Fruit fly (Drosophila melanogaster) whole organism, embryonic: ENCODE results near the gene CG44006.

Experiments used
- Abd-B ChIP-seq: fragments of 200-800 bp; sonication (Bioruptor generic); optimal IDR thresholded peaks from 2 replicates; lab custom pipeline; 2018; ENCODE audit warnings: missing biosample characterization, mild to moderate bottlenecking, missing genetic modification characterization, moderate library complexity
- Antp ChIP-seq: fragments of 200-800 bp; sonication (Bioruptor generic); optimal IDR thresholded peaks from 3 replicates; lab custom pipeline; 2016; ENCODE audit warnings: missing biosample characterization, missing genetic modification characterization
- Atf-2 ChIP-seq: fragments of 200-800 bp; sonication (Bioruptor generic); optimal IDR thresholded peaks from 2 replicates; lab custom pipeline; 2016; ENCODE audit warnings: missing biosample characterization, missing genetic modification characterization
- Atf6 ChIP-seq: fragments of 200-800 bp; sonication (Bioruptor generic); IDR thresholded peaks from 2 replicates; pipeline ENCODE4 v1.3.6; 2022; ENCODE audit warnings: missing biosample characterization, missing genetic modification characterization
- CG13894 ChIP-seq: fragments of 200-800 bp; sonication (Bioruptor generic); optimal IDR thresholded peaks from 3 replicates; lab custom pipeline; 2018; ENCODE audit warnings: missing biosample characterization, mild to moderate bottlenecking, missing genetic modification characterization, moderate library complexity
- CG14014 ChIP-seq: fragments of 200-800 bp; sonication (Bioruptor generic); IDR thresholded peaks from 2 replicates; pipeline ENCODE4 v1.3.6; 2022; ENCODE audit warnings: missing biosample characterization, missing genetic modification characterization
- CG14710 ChIP-seq: fragments of 200-800 bp; sonication (Bioruptor generic); optimal IDR thresholded peaks from 3 replicates; lab custom pipeline; 2019; ENCODE audit warnings: missing biosample characterization, mild to moderate bottlenecking, missing genetic modification characterization, moderate library complexity
- CG17186 ChIP-seq: fragments of 200-800 bp; sonication (Bioruptor generic); optimal IDR thresholded peaks from 3 replicates; lab custom pipeline; 2017; ENCODE audit warnings: missing biosample characterization, missing genetic modification reagents, missing genetic modification characterization
- CG17359 ChIP-seq: fragments of 200-800 bp; sonication (Bioruptor generic); optimal IDR thresholded peaks from 3 replicates; lab custom pipeline; 2018; ENCODE audit warnings: missing biosample characterization, mild to moderate bottlenecking, missing genetic modification characterization, moderate library complexity
- CG17912 ChIP-seq: fragments of 200-800 bp; sonication (Bioruptor generic); optimal IDR thresholded peaks from 2 replicates; lab custom pipeline; 2018; ENCODE audit warnings: missing biosample characterization, mild to moderate bottlenecking, missing genetic modification characterization
- CG1832 ChIP-seq: fragments of 200-800 bp; sonication (Bioruptor generic); optimal IDR thresholded peaks from 2 replicates; lab custom pipeline; 2017; ENCODE audit warnings: missing biosample characterization, mild to moderate bottlenecking, missing genetic modification characterization, inconsistent platforms
- CG18619 ChIP-seq: fragments of 200-800 bp; sonication (Bioruptor generic); optimal IDR thresholded peaks from 3 replicates; lab custom pipeline; 2017; ENCODE audit warnings: missing biosample characterization, mild to moderate bottlenecking, missing genetic modification characterization
- CG2875 ChIP-seq: fragments of 200-800 bp; sonication (Bioruptor generic); optimal IDR thresholded peaks from 2 replicates; lab custom pipeline; 2017; ENCODE audit warnings: missing biosample characterization, mild to moderate bottlenecking, missing genetic modification characterization, missing genetic modification reagents
- CG32772 ChIP-seq: fragments of 200-800 bp; sonication (Bioruptor generic); IDR thresholded peaks from 2 replicates; pipeline ENCODE4 v1.3.6; 2022; ENCODE audit warnings: missing biosample characterization, missing genetic modification characterization
- CG3726 ChIP-seq: fragments of 200-800 bp; sonication (Bioruptor generic); IDR thresholded peaks from 3 replicates; pipeline ENCODE4, ENCODE4 v1.3.6; 2022; ENCODE audit warnings: missing biosample characterization, missing genetic modification characterization
- CG4328 ChIP-seq: fragments of 200-800 bp; sonication (Bioruptor generic); optimal IDR thresholded peaks from 3 replicates; lab custom pipeline; 2017; ENCODE audit warnings: missing biosample characterization, missing genetic modification reagents, missing genetic modification characterization
- CG4730 ChIP-seq: fragments of 200-800 bp; sonication (Bioruptor generic); IDR thresholded peaks from 2 replicates; pipeline ENCODE4 v1.3.6; 2022; ENCODE audit warnings: missing biosample characterization, missing genetic modification characterization
- CG6689 ChIP-seq: fragments of 200-800 bp; sonication (Bioruptor generic); IDR thresholded peaks from 2 replicates; pipeline ENCODE4 v1.3.6; 2022; ENCODE audit warnings: missing biosample characterization, missing genetic modification characterization
- CG7357 ChIP-seq: fragments of 200-800 bp; sonication (Bioruptor generic); IDR thresholded peaks from 3 replicates; pipeline ENCODE4 v1.3.6; 2022; ENCODE audit warnings: missing biosample characterization, missing genetic modification characterization
- CG9876 ChIP-seq: fragments of 200-800 bp; sonication (Bioruptor generic); optimal IDR thresholded peaks from 2 replicates; lab custom pipeline; 2016; ENCODE audit warnings: missing biosample characterization, missing genetic modification characterization
- CHES-1-like ChIP-seq: fragments of 200-800 bp; sonication (Bioruptor generic); optimal IDR thresholded peaks from 2 replicates; lab custom pipeline; 2016; ENCODE audit warnings: missing biosample characterization, missing genetic modification characterization
- D19B ChIP-seq: fragments of 200-800 bp; sonication (Bioruptor generic); optimal IDR thresholded peaks from 2 replicates; lab custom pipeline; 2017; ENCODE audit warnings: missing biosample characterization, mild to moderate bottlenecking, missing genetic modification characterization
- Fer3 ChIP-seq: fragments of 200-800 bp; sonication (Bioruptor generic); optimal IDR thresholded peaks from 2 replicates; lab custom pipeline; 2018; ENCODE audit warnings: missing biosample characterization, mild to moderate bottlenecking, missing genetic modification characterization, moderate library complexity
- Hmr ChIP-seq: fragments of 200-800 bp; sonication (Bioruptor generic); optimal IDR thresholded peaks from 3 replicates; lab custom pipeline; 2017; ENCODE audit warnings: mild to moderate bottlenecking, missing biosample characterization, missing genetic modification reagents, missing genetic modification characterization
- Hmx ChIP-seq: fragments of 200-800 bp; sonication (Bioruptor generic); optimal IDR thresholded peaks from 2 replicates; lab custom pipeline; 2016; ENCODE audit warnings: missing biosample characterization, missing genetic modification characterization
- Kr ChIP-seq: fragments of 200-800 bp; sonication (Bioruptor generic); optimal IDR thresholded peaks from 2 replicates; lab custom pipeline; 2017; ENCODE audit warnings: missing biosample characterization, mild to moderate bottlenecking, missing genetic modification characterization
- Lhr ChIP-seq: fragments of 200-800 bp; sonication (Bioruptor generic); optimal IDR thresholded peaks from 3 replicates; lab custom pipeline; 2017; ENCODE audit warnings: mild to moderate bottlenecking, missing biosample characterization, missing genetic modification reagents, missing genetic modification characterization
- Myb ChIP-seq: fragments of 200-800 bp; sonication (Bioruptor generic); optimal IDR thresholded peaks from 2 replicates; lab custom pipeline; 2016; ENCODE audit warnings: missing biosample characterization, missing genetic modification characterization
- NC2β ChIP-seq: fragments of 200-800 bp; sonication (Bioruptor generic); optimal IDR thresholded peaks from 2 replicates; lab custom pipeline; 2016; ENCODE audit warnings: missing biosample characterization, missing genetic modification characterization
- Side ChIP-seq: fragments of 200-800 bp; sonication (Bioruptor generic); optimal IDR thresholded peaks from 2 replicates; lab custom pipeline; 2016; ENCODE audit warnings: missing biosample characterization, missing genetic modification characterization
- Sin3A ChIP-seq: fragments of >200 bp; optimal IDR thresholded peaks from 2 replicates; lab custom pipeline; 2018
- Six4 ChIP-seq: fragments of 200-800 bp; sonication (Bioruptor generic); optimal IDR thresholded peaks from 2 replicates; lab custom pipeline; 2016; ENCODE audit warnings: missing biosample characterization, missing genetic modification characterization
- Sox102F ChIP-seq: fragments of 200-800 bp; sonication (Bioruptor generic); optimal IDR thresholded peaks from 2 replicates; lab custom pipeline; 2018; ENCODE audit warnings: missing biosample characterization, mild to moderate bottlenecking, missing genetic modification characterization, moderate library complexity
- aop ChIP-seq: fragments of 200-800 bp; sonication (Bioruptor generic); IDR thresholded peaks from 2 replicates; pipeline ENCODE4 v1.3.6; 2022; ENCODE audit warnings: missing biosample characterization, missing genetic modification characterization
- ato ChIP-seq: fragments of 200-800 bp; sonication (Bioruptor generic); IDR thresholded peaks from 2 replicates; pipeline ENCODE4 v1.3.6; 2022; ENCODE audit warnings: missing biosample characterization, missing genetic modification characterization; ENCODE audit not compliant: partially characterized antibody
- ci ChIP-seq: fragments of 200-800 bp; sonication (Bioruptor generic); IDR thresholded peaks from 3 replicates; pipeline ENCODE4 v1.3.6; 2022; ENCODE audit warnings: missing biosample characterization, missing genetic modification characterization
- da ChIP-seq: fragments of 200-800 bp; sonication (Bioruptor generic); optimal IDR thresholded peaks from 2 replicates; lab custom pipeline; 2016; ENCODE audit warnings: missing biosample characterization, missing genetic modification characterization
- fd102C ChIP-seq: fragments of 200-800 bp; sonication (Bioruptor generic); optimal IDR thresholded peaks from 2 replicates; lab custom pipeline; 2018; ENCODE audit warnings: missing biosample characterization, mild to moderate bottlenecking, missing genetic modification characterization, moderate library complexity
- fd3F ChIP-seq: fragments of 200-800 bp; sonication (Bioruptor generic); optimal IDR thresholded peaks from 2 replicates; lab custom pipeline; 2018; ENCODE audit warnings: missing biosample characterization, mild to moderate bottlenecking, missing genetic modification characterization, moderate library complexity
- gt ChIP-seq: fragments of 200-800 bp; sonication (Bioruptor generic); IDR thresholded peaks from 2 replicates; pipeline ENCODE4 v1.3.6; 2022; ENCODE audit warnings: missing biosample characterization, missing genetic modification characterization
- hbn ChIP-seq: fragments of 200-800 bp; sonication (Bioruptor generic); IDR thresholded peaks from 2 replicates; pipeline ENCODE4 v1.3.6; 2022; ENCODE audit warnings: missing biosample characterization, missing genetic modification characterization; ENCODE audit not compliant: partially characterized antibody
- kay ChIP-seq: fragments of 200-800 bp; sonication (Bioruptor generic); optimal IDR thresholded peaks from 2 replicates; lab custom pipeline; 2016; ENCODE audit warnings: missing biosample characterization, missing genetic modification characterization
- kni ChIP-seq: fragments of 200-800 bp; sonication (Bioruptor generic); optimal IDR thresholded peaks from 3 replicates; lab custom pipeline; 2017; ENCODE audit warnings: mild to moderate bottlenecking, missing biosample characterization, missing genetic modification reagents, missing genetic modification characterization
- lab ChIP-seq: fragments of 200-800 bp; sonication (Bioruptor generic); optimal IDR thresholded peaks from 3 replicates; lab custom pipeline; 2017; ENCODE audit warnings: missing biosample characterization, missing genetic modification characterization, mild to moderate bottlenecking, moderate library complexity, missing genetic modification reagents
- oc ChIP-seq: fragments of 200-800 bp; sonication (Bioruptor generic); optimal IDR thresholded peaks from 2 replicates; lab custom pipeline; 2018; ENCODE audit warnings: missing biosample characterization, mild to moderate bottlenecking, missing genetic modification characterization, moderate library complexity
- pros ChIP-seq: fragments of 200-800 bp; sonication (Bioruptor generic); optimal IDR thresholded peaks from 3 replicates; lab custom pipeline; 2019; ENCODE audit warnings: missing biosample characterization, mild to moderate bottlenecking, missing genetic modification characterization, moderate library complexity
- repo ChIP-seq: fragments of 200-800 bp; sonication (Bioruptor generic); optimal IDR thresholded peaks from 2 replicates; lab custom pipeline; 2016; ENCODE audit warnings: missing biosample characterization, missing genetic modification characterization
- ro ChIP-seq: fragments of 200-800 bp; sonication (Bioruptor generic); IDR thresholded peaks from 2 replicates; pipeline ENCODE4 v1.3.6; 2022; ENCODE audit warnings: missing biosample characterization, missing genetic modification characterization
- sens-2 ChIP-seq: fragments of 200-800 bp; sonication (Bioruptor generic); IDR thresholded peaks from 2 replicates; pipeline ENCODE4 v1.3.6; 2022; ENCODE audit warnings: missing biosample characterization, missing genetic modification characterization
- sug ChIP-seq: fragments of 200-800 bp; optimal IDR thresholded peaks from 2 replicates; lab custom pipeline; 2019; ENCODE audit warnings: missing biosample characterization, mild to moderate bottlenecking, missing genetic modification characterization, moderate library complexity
- usp ChIP-seq: fragments of >200 bp; optimal IDR thresholded peaks from 2 replicates; lab custom pipeline; 2017; ENCODE audit warnings: missing biosample characterization, missing genetic modification characterization
- vnd ChIP-seq: fragments of 200-800 bp; sonication (Bioruptor generic); IDR thresholded peaks from 3 replicates; pipeline ENCODE4 v1.3.6; 2022; ENCODE audit warnings: missing biosample characterization, missing genetic modification characterization; ENCODE audit not compliant: partially characterized antibody

The CG44006 gene

DNA sequence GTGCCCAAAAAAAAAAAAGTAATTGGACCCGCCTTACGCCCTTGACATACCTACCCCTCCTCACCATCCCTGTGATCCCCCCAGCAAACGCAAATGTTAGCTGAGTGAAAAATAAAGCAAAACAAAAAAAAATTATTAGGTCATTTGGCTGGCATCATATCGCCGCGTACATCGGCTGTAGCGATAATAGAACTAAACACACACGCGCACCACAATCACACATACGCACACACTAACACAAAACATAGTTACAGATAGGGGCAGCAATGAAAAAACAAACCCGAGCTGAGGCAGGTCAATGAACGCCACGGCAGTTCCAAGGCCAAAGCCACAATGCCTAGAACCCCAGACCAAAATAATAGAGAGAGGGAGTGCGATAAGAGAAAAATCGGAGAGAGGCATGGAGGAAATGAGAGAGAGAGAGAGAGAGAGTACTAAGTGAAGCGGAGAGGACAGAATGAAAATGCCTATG, 47.4 kb downstream of the CG44006 start (continued):
- TF ChIP-seq Atf-2 (GFP tag; lab: Kevin White, UChicago) (no peak), repo (GFP tag; lab: Kevin White, UChicago) (no peak), fd3F (GFP tag; lab: Kevin White, UChicago) (no peak), kay (GFP tag; lab: Kevin White, UChicago) (peak; percentile 11), vnd (GFP tag; lab: Robert Waterston, UW) (no peak), CHES-1-like (GFP tag; lab: Kevin White, UChicago) (no peak), Abd-B (GFP tag; lab: Kevin White, UChicago) (no peak), aop (GFP tag; lab: Robert Waterston, UW) (no peak), Sox102F (GFP tag; lab: Kevin White, UChicago) (no peak), kni (GFP tag; lab: Kevin White, UChicago) (no peak), NC2β (GFP tag; lab: Kevin White, UChicago) (no peak), ci (GFP tag; lab: Robert Waterston, UW) (0 out of 3 replicates have a peak, but pooled peaks have one; percentile 16), lab (GFP tag; lab: Kevin White, UChicago) (peak; percentile 47), gt (no peak), Antp (GFP tag; lab: Kevin White, UChicago) (no peak), sens-2 (GFP tag; lab: Robert Waterston, UW) (no peak), CG14710 (tag; lab: Kevin White, UChicago) (no peak), Six4 (no peak), CG17186 (GFP tag; lab: Kevin White, UChicago) (no peak), CG3726 (no peak), Atf6 (GFP tag; lab: Robert Waterston, UW) (0 out of 2 replicates have a peak, but pooled peaks have one; percentile 27), fd102C (GFP tag; lab: Kevin White, UChicago) (no peak), usp (GFP tag; lab: Kevin White, UChicago) (no peak), CG2875 (GFP tag; lab: Kevin White, UChicago) (no peak), CG17912 (GFP tag; lab: Kevin White, UChicago) (no peak), da (GFP tag; lab: Kevin White, UChicago) (peak; percentile 9), CG4328 (GFP tag; lab: Kevin White, UChicago) (peak; percentile 18), ro (GFP tag; lab: Robert Waterston, UW) (no peak), Sin3A (no peak), Hmx (GFP tag; lab: Kevin White, UChicago) (no peak), CG1832 (GFP tag; lab: Kevin White, UChicago) (no peak), CG9876 (GFP tag; lab: Kevin White, UChicago) (no peak), hbn (GFP tag; lab: Robert Waterston, UW) (no peak), Side (GFP tag; lab: Kevin White, UChicago) (no peak), CG13894 (tag; lab: Kevin White, UChicago) (peak; percentile 46), Lhr (GFP tag; lab: Kevin White, UChicago) (no peak), sug (tag; lab: Kevin White, UChicago) (peak; percentile 99), Myb (no peak), CG14014 (no peak), CG6689 (GFP tag; lab: Robert Waterston, UW) (no peak), Kr (no peak), CG32772 (GFP tag; lab: Robert Waterston, UW) (peak; percentile 40; the same call in 1 of the 2 replicates), D19B (GFP tag; lab: Kevin White, UChicago) (no peak), CG4730 (GFP tag; lab: Robert Waterston, UW) (no peak), Hmr (GFP tag; lab: Kevin White, UChicago) (peak; percentile 47), CG7357 (GFP tag; lab: Robert Waterston, UW) (no peak), pros (GFP tag; lab: Kevin White, UChicago) (no peak), CG17359 (no peak), CG18619 (GFP tag; lab: Kevin White, UChicago) (no peak), oc (tag; lab: Kevin White, UChicago) (no peak), ato (no peak), Fer3 (tag; lab: Kevin White, UChicago) (no peak)
